Worm (Caenorhabditis elegans): ENCODE data around the gene srlf-29.

srlf-29 gene

DNA sequence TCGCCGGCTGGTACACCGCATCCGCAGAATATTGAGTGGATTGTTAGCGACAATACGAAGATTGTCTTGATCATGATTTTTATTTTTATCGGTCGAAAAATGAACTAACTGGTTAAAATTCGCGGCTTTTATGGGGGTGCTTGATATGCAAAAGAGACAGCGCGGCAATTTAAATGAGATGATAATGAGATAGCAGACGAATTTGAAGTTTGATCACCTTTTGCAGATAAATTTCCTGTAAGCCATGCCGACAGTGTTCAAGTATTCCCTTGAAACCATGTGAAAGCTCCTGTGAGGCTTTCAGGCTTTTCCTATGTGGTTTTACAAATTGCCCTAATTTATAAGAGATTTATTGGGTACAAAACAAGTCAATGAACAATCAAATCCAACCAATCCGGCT is 19.9 kb upstream of the srlf-29 start, which contains the start of gene ZC204.17:
ZC204.17 (minus strand) TSS at position 101 of the 400 bp plus-strand sequence.
- TF ChIP-seq T23F11.4 (GFP tag; optimal IDR thresholded peaks at IDR 0.05) (no peak), hlh-6 (tag; optimal IDR thresholded peaks at IDR 0.05) (no peak), npax-4 (tag; optimal IDR thresholded peaks at IDR 0.05) (no peak), elt-4 (tag; optimal IDR thresholded peaks at IDR 0.05) (no peak), sox-2 (GFP tag; IDR thresholded peaks at IDR 0.05) (no peak), elt-2 (tag; optimal IDR thresholded peaks at IDR 0.05) (no peak), odd-2 (tag; optimal IDR thresholded peaks at IDR 0.05) (no peak), lim-6 (tag; optimal IDR thresholded peaks at IDR 0.05) (no peak)

DNA sequence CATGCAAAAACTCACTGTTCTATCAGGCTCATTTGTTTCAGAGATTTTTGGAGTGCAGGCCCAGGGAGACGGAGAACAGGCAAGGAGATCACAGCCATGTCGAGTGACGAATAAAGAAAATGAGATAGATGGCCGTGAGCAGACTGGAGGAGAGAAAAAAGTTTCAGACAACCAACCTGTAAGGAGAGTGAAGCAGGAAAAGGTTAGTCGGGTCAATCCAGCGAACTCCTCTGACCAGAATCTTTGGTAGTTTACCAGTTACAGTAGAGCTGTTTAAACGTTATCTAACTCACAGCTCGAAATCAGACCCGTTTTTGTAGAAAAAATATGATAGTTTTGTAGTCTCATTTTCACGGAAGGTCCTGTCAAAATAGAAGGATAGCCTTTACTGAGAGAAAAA is 17.4 kb upstream of the srlf-29 start, which contains the start of gene fbxb-21:
fbxb-21 (minus strand) TSS at position 101 of the 400 bp plus-strand sequence.
- no peak for TF ChIP-seq nhr-11 (tag; optimal IDR thresholded peaks at IDR 0.05)
- no peak for TF ChIP-seq eyg-1 (tag; optimal IDR thresholded peaks at IDR 0.05)
- TF ChIP-seq ceh-48 (tag; optimal IDR thresholded peaks at IDR 0.05): no peak
- TF ChIP-seq che-1 (tag; optimal IDR thresholded peaks at IDR 0.05): no peak
- TF ChIP-seq C08G9.2 (tag; optimal IDR thresholded peaks at IDR 0.05): no peak
- TF ChIP-seq ahr-1 (tag; optimal IDR thresholded peaks at IDR 0.05): no peak
- TF ChIP-seq rnt-1 (tag; optimal IDR thresholded peaks at IDR 0.05): no peak
- TF ChIP-seq T23F11.4 (GFP tag; optimal IDR thresholded peaks at IDR 0.05): no peak
- no peak for TF ChIP-seq pha-4 (tag; optimal IDR thresholded peaks at IDR 0.05)
- TF ChIP-seq tbx-2 (tag; optimal IDR thresholded peaks at IDR 0.05): no peak
- no peak for TF ChIP-seq tbx-7 (tag; optimal IDR thresholded peaks at IDR 0.05)
- no peak for TF ChIP-seq lin-11 (tag; optimal IDR thresholded peaks at IDR 0.05)

DNA sequence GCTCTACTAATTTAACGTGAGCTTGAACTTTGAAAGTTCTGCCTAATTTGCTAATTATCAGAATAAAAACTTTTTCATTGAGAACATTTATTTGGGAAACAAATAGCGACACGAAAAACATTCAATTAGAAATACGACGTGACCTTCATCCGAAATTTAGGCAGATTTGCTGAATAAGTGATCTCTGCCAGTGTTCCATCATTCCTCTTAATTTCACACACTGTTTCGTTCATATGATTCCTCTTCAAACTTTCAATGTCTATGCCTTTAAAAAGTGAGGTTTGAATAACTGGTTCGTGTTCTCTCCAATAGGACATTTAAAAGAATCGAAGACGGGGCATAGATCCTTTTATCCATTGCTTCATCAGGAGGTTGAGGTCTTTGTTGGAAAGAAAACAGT is 15.6 kb upstream of the srlf-29 start, which contains the start of gene fbxb-20:
fbxb-20 (minus strand) TSS at position 101 of the 400 bp plus-strand sequence.
- TF ChIP-seq sdc-2 (tag; optimal IDR thresholded peaks at IDR 0.05) (no peak), tbx-2 (tag; optimal IDR thresholded peaks at IDR 0.05) (no peak), Y22D7AL.16 (tag; optimal IDR thresholded peaks at IDR 0.05) (no peak)

- TF ChIP-seq hlh-30 (tag; optimal IDR thresholded peaks at IDR 0.05; ENCODE audit: insufficient read depth) (no peak), ceh-18 (tag; optimal IDR thresholded peaks at IDR 0.05) (no peak), ceh-45 (GFP tag; IDR thresholded peaks at IDR 0.05) (no peak), ceh-14 (tag; optimal IDR thresholded peaks at IDR 0.05) (no peak), madf-2 (tag; optimal IDR thresholded peaks at IDR 0.05) (no peak), ceh-9 (tag; optimal IDR thresholded peaks at IDR 0.05) (no peak), hlh-8 (tag; optimal IDR thresholded peaks at IDR 0.05) (no peak), ref-2 (tag; optimal IDR thresholded peaks at IDR 0.05) (no peak), hlh-15 (tag; optimal IDR thresholded peaks at IDR 0.05) (no peak), tbx-2 (tag; optimal IDR thresholded peaks at IDR 0.05) (no peak), unc-86 (tag; optimal IDR thresholded peaks at IDR 0.05) (no peak), ceh-2 (tag; optimal IDR thresholded peaks at IDR 0.05) (no peak), nfya-1 (tag; optimal IDR thresholded peaks at IDR 0.05) (no peak), ahr-1 (tag; optimal IDR thresholded peaks at IDR 0.05) (no peak), ztf-16 (tag; optimal IDR thresholded peaks at IDR 0.05) (no peak), odd-2 (tag; optimal IDR thresholded peaks at IDR 0.05) (no peak), sox-2 (GFP tag; IDR thresholded peaks at IDR 0.05) (no peak), pha-2 (tag; optimal IDR thresholded peaks at IDR 0.05) (no peak)
Measured at ce11 chrII:1651804-1652203, 14.3 kb upstream of the srlf-29 start, which contains the start of gene fbxb-16. Gene fbxb-16, minus strand, starts transcription at chrII:1651904.

ce11 chrII:1653397-1653796 is 12.7 kb upstream of the srlf-29 start, which contains the start of gene fbxb-15:
Gene fbxb-15, minus strand, starts transcription at chrII:1653497.
- TF ChIP-seq che-1 (tag; optimal IDR thresholded peaks at IDR 0.05) (no peak), ceh-48 (tag; optimal IDR thresholded peaks at IDR 0.05) (no peak), sox-4 (tag; optimal IDR thresholded peaks at IDR 0.05) (no peak), ceh-24 (tag; optimal IDR thresholded peaks at IDR 0.05) (no peak), npax-4 (tag; optimal IDR thresholded peaks at IDR 0.05) (no peak), dmd-4 (tag; optimal IDR thresholded peaks at IDR 0.05; ENCODE audit: borderline replicate concordance) (no peak), madf-2 (tag; optimal IDR thresholded peaks at IDR 0.05) (no peak), unc-86 (tag; optimal IDR thresholded peaks at IDR 0.05) (no peak), ceh-18 (tag; optimal IDR thresholded peaks at IDR 0.05) (no peak), hlh-8 (tag; optimal IDR thresholded peaks at IDR 0.05) (no peak)

All from whole organism, late embryonic.